Worm (Caenorhabditis elegans) whole organism, mixed stage, embryonic: ENCODE measurements around the gene idh-2.
A peak's percentile ranks its signal among the peaks of the same experiment; 100 is the strongest.

Source experiments
- bed-3 ChIP-seq: fragments of 200-800 bp; sonication (Bioruptor generic); optimal IDR thresholded peaks from 3 replicates; lab custom pipeline; 2018; ENCODE audit warnings: mild to moderate bottlenecking, missing genetic modification characterization, moderate library complexity, missing compliant biosample characterization
- blmp-1 ChIP-seq: fragments of 150-350 bp; optimal IDR thresholded peaks from 2 replicates; lab custom pipeline; 2014; ENCODE audit warnings: missing biosample characterization, missing genetic modification characterization
- ceh-39 ChIP-seq: fragments of 150-350 bp; optimal IDR thresholded peaks from 2 replicates; lab custom pipeline; 2014; ENCODE audit warnings: missing biosample characterization, missing genetic modification characterization
- ceh-43 ChIP-seq: fragments of 200-800 bp; sonication (Bioruptor generic); optimal IDR thresholded peaks from 2 replicates; lab custom pipeline; 2018; ENCODE audit warnings: mild to moderate bottlenecking, missing genetic modification characterization, moderate library complexity, missing compliant biosample characterization
- ceh-83 ChIP-seq: fragments of 200-800 bp; sonication (Bioruptor generic); optimal IDR thresholded peaks from 2 replicates; lab custom pipeline; 2018; ENCODE audit warnings: mild to moderate bottlenecking, missing genetic modification characterization, missing compliant biosample characterization
- ces-1 ChIP-seq: fragments of 150-350 bp; optimal IDR thresholded peaks from 2 replicates; lab custom pipeline; 2014; ENCODE audit warnings: missing biosample characterization, missing genetic modification reagents, missing genetic modification characterization
- cnd-1 ChIP-seq: fragments of 200-800 bp; sonication (Bioruptor generic); optimal IDR thresholded peaks from 2 replicates; lab custom pipeline; 2018; ENCODE audit warnings: mild to moderate bottlenecking, missing genetic modification characterization, missing compliant biosample characterization
- drap-1 ChIP-seq: fragments of 200-800 bp; sonication (Bioruptor generic); optimal IDR thresholded peaks from 3 replicates; lab custom pipeline; 2018; ENCODE audit warnings: mild to moderate bottlenecking, missing genetic modification characterization, missing compliant biosample characterization
- elt-1 ChIP-seq: sonication (generic microtip); optimal IDR thresholded peaks from 2 replicates; lab custom pipeline; 2017; ENCODE audit warnings: missing genetic modification characterization, mild to moderate bottlenecking, missing compliant biosample characterization, antibody characterized with exemption, moderate library complexity, borderline replicate concordance; ENCODE audit not compliant: insufficient read depth
- elt-3 ChIP-seq: fragments of 150-350 bp; optimal IDR thresholded peaks from 2 replicates; lab custom pipeline; 2014; ENCODE audit warnings: missing biosample characterization, missing genetic modification characterization
- flh-1 ChIP-seq: fragments of 200-800 bp; sonication (Bioruptor generic); optimal IDR thresholded peaks from 2 replicates; lab custom pipeline; 2018; ENCODE audit warnings: mild to moderate bottlenecking, missing genetic modification characterization, moderate library complexity, missing compliant biosample characterization
- ham-2 ChIP-seq: fragments of 200-800 bp; sonication (Bioruptor generic); optimal IDR thresholded peaks from 2 replicates; lab custom pipeline; 2018; ENCODE audit warnings: mild to moderate bottlenecking, missing genetic modification characterization, missing compliant biosample characterization
- hlh-1 ChIP-seq: fragments of 150-350 bp; optimal IDR thresholded peaks from 2 replicates; lab custom pipeline; 2014; ENCODE audit warnings: missing biosample characterization, missing genetic modification reagents, missing genetic modification characterization
- lin-13 ChIP-seq: fragments of 150-350 bp; optimal IDR thresholded peaks from 2 replicates; lab custom pipeline; 2014; ENCODE audit warnings: missing biosample characterization, missing genetic modification characterization
- lin-32 ChIP-seq: fragments of 200-800 bp; sonication (Bioruptor generic); optimal IDR thresholded peaks from 2 replicates; lab custom pipeline; 2018; ENCODE audit warnings: mild to moderate bottlenecking, missing genetic modification characterization, missing compliant biosample characterization
- lsy-2 ChIP-seq: fragments of 150-350 bp; optimal IDR thresholded peaks from 2 replicates; lab custom pipeline; 2014; ENCODE audit warnings: missing biosample characterization, missing genetic modification characterization
- mab-5 ChIP-seq: fragments of 150-350 bp; optimal IDR thresholded peaks from 2 replicates; lab custom pipeline; 2014; ENCODE audit warnings: missing biosample characterization, missing genetic modification characterization
- mep-1 ChIP-seq: fragments of 150-350 bp; optimal IDR thresholded peaks from 2 replicates; lab custom pipeline; 2017; ENCODE audit warnings: missing biosample characterization, missing genetic modification reagents, missing genetic modification characterization, inconsistent platforms
- mls-2 ChIP-seq: sonication (generic microtip); optimal IDR thresholded peaks from 2 replicates; lab custom pipeline; 2016; ENCODE audit warnings: mild to moderate bottlenecking, missing genetic modification characterization, moderate library complexity, missing compliant biosample characterization
- nhr-12 ChIP-seq: fragments of 150-350 bp; optimal IDR thresholded peaks from 2 replicates; lab custom pipeline; 2014; ENCODE audit warnings: missing biosample characterization, missing genetic modification characterization
- nhr-2 ChIP-seq: fragments of 150-350 bp; optimal IDR thresholded peaks from 2 replicates; lab custom pipeline; 2014; ENCODE audit warnings: missing biosample characterization, missing genetic modification characterization
- nhr-237 ChIP-seq: fragments of 150-350 bp; optimal IDR thresholded peaks from 2 replicates; lab custom pipeline; 2014; ENCODE audit warnings: missing biosample characterization, missing genetic modification characterization
- nhr-28 ChIP-seq: fragments of 150-350 bp; optimal IDR thresholded peaks from 2 replicates; lab custom pipeline; 2014; ENCODE audit warnings: missing biosample characterization, missing genetic modification characterization
- nhr-76 ChIP-seq: sonication (generic microtip); optimal IDR thresholded peaks from 2 replicates; lab custom pipeline; 2017; ENCODE audit warnings: missing biosample characterization, missing genetic modification characterization
- pha-4 ChIP-seq: fragments of 150-350 bp; optimal IDR thresholded peaks from 2 replicates; lab custom pipeline; 2018; ENCODE audit warnings: missing biosample characterization, missing genetic modification reagents, missing genetic modification characterization
- sem-2 ChIP-seq: fragments of 200-800 bp; sonication (Bioruptor generic); optimal IDR thresholded peaks from 2 replicates; lab custom pipeline; 2018; ENCODE audit warnings: mild to moderate bottlenecking, missing genetic modification characterization, missing compliant biosample characterization
- snpc-4 ChIP-seq: fragments of 150-350 bp; optimal IDR thresholded peaks from 2 replicates; lab custom pipeline; 2014; ENCODE audit warnings: missing biosample characterization, missing genetic modification characterization
- sptf-1 ChIP-seq: sonication (generic microtip); optimal IDR thresholded peaks from 2 replicates; lab custom pipeline; 2017; ENCODE audit warnings: mild to moderate bottlenecking, missing genetic modification characterization, moderate library complexity, missing compliant biosample characterization
- tbx-8 ChIP-seq: fragments of 200-800 bp; sonication (Bioruptor generic); optimal IDR thresholded peaks from 2 replicates; lab custom pipeline; 2018; ENCODE audit warnings: mild to moderate bottlenecking, missing genetic modification characterization, moderate library complexity, missing compliant biosample characterization
- unc-120 ChIP-seq: sonication (generic microtip); optimal IDR thresholded peaks from 2 replicates; lab custom pipeline; 2017; ENCODE audit warnings: missing genetic modification characterization, missing compliant biosample characterization; ENCODE audit not compliant: poor library complexity, severe bottlenecking
- unc-39 ChIP-seq: fragments of 150-350 bp; optimal IDR thresholded peaks from 2 replicates; lab custom pipeline; 2014; ENCODE audit warnings: missing biosample characterization, missing genetic modification characterization
- unc-62 ChIP-seq: fragments of 150-350 bp; optimal IDR thresholded peaks from 2 replicates; lab custom pipeline; 2014; ENCODE audit warnings: missing biosample characterization, missing genetic modification reagents, missing genetic modification characterization
- zip-8 ChIP-seq: fragments of 150-350 bp; optimal IDR thresholded peaks from 2 replicates; lab custom pipeline; 2014; ENCODE audit warnings: missing biosample characterization, missing genetic modification characterization
- ztf-11 ChIP-seq: fragments of 150-350 bp; optimal IDR thresholded peaks from 2 replicates; lab custom pipeline; 2014; ENCODE audit warnings: missing biosample characterization, missing genetic modification characterization

Gene idh-2

DNA sequence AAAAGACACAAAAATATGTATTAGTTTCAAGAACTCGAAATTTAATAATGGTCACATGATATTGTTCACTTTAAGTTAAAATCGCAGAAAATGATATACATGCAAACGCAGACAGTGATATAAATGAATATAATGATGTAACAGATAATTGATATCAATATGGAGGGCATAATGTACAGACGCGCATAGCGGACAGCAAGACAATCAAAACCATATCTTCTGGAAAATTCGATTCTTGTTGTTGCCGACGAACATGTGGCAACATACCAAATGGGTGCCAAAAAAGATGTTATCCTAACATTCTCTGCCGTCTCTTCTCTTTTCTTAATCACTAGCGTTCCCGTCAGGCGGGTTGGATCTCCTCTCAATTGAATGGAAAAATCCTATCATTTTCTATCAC, 25.4 kb upstream of the idh-2 start:
- peak; percentile 29 for TF ChIP-seq elt-1
- TF ChIP-seq unc-62 = peak; percentile 26
- TF ChIP-seq unc-120 = peak; percentile 20
- TF ChIP-seq blmp-1 (tag; lab: Kevin White, UChicago) = no peak
- no peak for TF ChIP-seq tbx-8 (GFP tag; lab: Kevin White, UChicago)
- TF ChIP-seq, all 35 proteins: peak for 3

DNA sequence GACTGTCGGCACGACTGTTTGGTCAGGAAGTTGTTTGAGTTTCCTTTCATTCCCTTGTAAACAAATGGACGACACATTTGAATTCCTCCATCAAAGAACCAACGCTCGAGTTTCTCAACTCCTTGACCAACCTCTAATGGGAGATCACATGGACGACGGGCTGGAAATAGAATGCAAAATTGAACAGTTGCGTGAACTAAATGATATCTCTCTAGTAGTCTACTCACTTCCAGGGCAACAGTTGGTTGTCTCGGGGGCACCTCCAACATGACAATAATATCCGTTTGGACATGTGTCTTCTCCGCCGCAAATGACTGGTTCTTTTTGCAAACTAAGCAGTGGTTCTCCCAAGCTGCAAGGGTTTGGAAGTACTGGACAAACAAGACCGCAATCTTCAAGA, 22.1 kb upstream of the idh-2 start:
- TF ChIP-seq hlh-1 (peak; percentile 90), sptf-1 (no peak)

DNA sequence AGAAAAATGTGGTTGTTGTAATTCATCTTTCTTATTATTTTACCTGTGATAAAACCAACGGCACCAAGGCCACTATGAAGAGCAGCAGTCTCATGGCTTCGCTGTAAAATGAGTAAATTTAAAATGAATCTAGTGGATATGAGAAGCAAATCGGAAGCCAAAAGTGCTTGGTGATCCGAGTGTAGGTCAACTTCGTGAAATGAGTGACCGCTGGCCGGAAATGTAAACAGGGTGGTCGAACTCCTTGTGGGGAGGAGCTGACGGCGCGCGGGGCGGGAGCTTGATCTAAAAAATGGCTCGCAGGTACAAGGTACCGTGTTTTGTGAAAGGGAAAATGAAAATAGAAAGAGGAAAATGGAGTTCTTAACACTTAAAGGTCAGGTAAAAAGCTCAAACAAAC, 19.1 kb upstream of the idh-2 start, which contains the start of gene C34F6.1:
TSS of gene C34F6.1 (minus strand) at position 101 of the 400 bp plus-strand sequence.
- TF ChIP-seq ces-1 = no peak
- TF ChIP-seq bed-3 (GFP tag; lab: Kevin White, UChicago) = no peak
- no peak for TF ChIP-seq nhr-28 (tag; lab: Kevin White, UChicago)
- TF ChIP-seq elt-3 (tag; lab: Kevin White, UChicago) = no peak
- no peak for TF ChIP-seq nhr-2 (tag; lab: Kevin White, UChicago)
- no peak for TF ChIP-seq pha-4
- TF ChIP-seq snpc-4 (tag; lab: Kevin White, UChicago) = no peak
- no peak for TF ChIP-seq drap-1 (GFP tag; lab: Kevin White, UChicago)
- TF ChIP-seq mep-1 (tag; lab: Kevin White, UChicago) = no peak
- no peak for TF ChIP-seq flh-1 (GFP tag; lab: Kevin White, UChicago)
- TF ChIP-seq sem-2 (GFP tag; lab: Kevin White, UChicago) = no peak
- TF ChIP-seq hlh-1 = no peak
- TF ChIP-seq mab-5 = no peak
- TF ChIP-seq tbx-8 (GFP tag; lab: Kevin White, UChicago) = no peak
- TF ChIP-seq unc-39 (tag; lab: Kevin White, UChicago) = no peak
- no peak for TF ChIP-seq mls-2 (tag; lab: Kevin White, UChicago)
- TF ChIP-seq nhr-12 (tag; lab: Kevin White, UChicago) = no peak
- no peak for TF ChIP-seq cnd-1 (tag; lab: Kevin White, UChicago)

DNA sequence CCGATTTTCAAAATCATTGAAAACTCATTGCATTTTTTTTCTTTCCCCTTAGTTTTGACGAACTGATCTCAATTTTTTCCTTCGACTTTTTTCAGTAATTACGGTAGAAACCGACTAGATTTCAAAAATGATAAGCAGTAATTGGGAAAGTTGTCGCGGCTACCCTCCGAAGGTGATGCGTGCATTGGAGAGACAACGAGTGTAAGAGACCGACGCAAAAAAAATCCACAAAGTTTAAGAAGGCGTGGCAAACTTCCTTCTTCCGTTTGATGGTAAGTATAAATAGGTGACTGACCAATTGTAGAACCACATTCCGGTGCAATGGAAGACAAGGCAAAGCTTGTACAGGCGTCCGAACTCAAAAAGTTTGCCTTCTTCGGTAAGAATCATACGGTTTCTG, 16.6 kb upstream of the idh-2 start, which contains the start of gene col-178:
TSS of gene col-178 (plus strand) at position 301 of the 400 bp plus-strand sequence.
- TF ChIP-seq nhr-28 (tag; lab: Kevin White, UChicago) (no peak), tbx-8 (GFP tag; lab: Kevin White, UChicago) (no peak), ceh-83 (no peak), hlh-1 (no peak), nhr-76 (tag; lab: Kevin White, UChicago) (no peak)

DNA sequence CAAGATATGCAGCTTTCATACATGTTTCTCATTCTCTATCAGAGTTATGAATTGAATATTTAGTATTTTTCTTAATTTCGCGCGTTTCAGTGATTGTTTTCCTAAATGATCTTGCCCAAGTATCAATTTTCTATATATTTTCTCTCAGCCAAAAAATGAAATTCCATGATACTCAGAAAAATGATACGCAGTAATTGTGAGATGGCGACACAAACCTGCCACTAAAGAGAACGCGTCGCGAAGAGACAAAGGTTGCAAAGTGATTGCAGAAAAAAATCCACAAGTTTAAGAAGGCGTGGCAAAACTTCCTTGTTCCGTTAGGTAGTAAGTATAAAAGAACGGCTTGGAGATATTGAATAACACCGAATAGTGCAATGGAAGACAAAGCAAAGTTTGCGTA, 14.6 kb upstream of the idh-2 start, which contains the start of gene col-179:
TSS of gene col-179 (plus strand) at position 301 of the 400 bp plus-strand sequence.
- no peak for TF ChIP-seq unc-120
- TF ChIP-seq ceh-83 = no peak
- no peak for TF ChIP-seq unc-62
- no peak for TF ChIP-seq elt-1
- TF ChIP-seq hlh-1 = no peak
- no peak for TF ChIP-seq cnd-1 (tag; lab: Kevin White, UChicago)
- TF ChIP-seq blmp-1 (tag; lab: Kevin White, UChicago) = no peak
- no peak for TF ChIP-seq sptf-1
- TF ChIP-seq nhr-2 (tag; lab: Kevin White, UChicago) = no peak
- no peak for TF ChIP-seq ceh-43

DNA sequence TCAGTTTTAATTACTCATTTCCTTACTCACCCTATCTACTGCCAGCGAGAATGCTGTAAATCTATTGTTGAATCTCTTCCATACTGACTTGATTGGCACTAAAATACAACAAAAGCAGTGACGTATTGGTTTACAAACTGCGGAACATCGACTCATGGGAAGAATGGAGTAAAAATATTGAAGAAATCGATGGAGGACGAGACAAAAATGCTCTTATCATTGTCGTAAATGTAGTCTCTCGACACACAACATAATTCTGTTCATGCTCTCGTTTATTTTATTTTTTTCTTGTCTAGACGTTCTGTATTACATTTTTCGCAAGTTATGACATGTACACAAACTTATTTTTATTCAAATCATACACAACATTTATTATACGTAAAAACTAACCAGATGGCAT, 12.0 kb upstream of the idh-2 start, which contains the start of gene C34F6.11:
TSS of gene C34F6.11 (minus strand) at position 160 of the 400 bp plus-strand sequence.
- TF ChIP-seq ztf-11 (tag; lab: Kevin White, UChicago) (no peak), nhr-237 (tag; lab: Kevin White, UChicago) (no peak), hlh-1 (no peak), lin-32 (GFP tag; lab: Kevin White, UChicago) (no peak)

DNA sequence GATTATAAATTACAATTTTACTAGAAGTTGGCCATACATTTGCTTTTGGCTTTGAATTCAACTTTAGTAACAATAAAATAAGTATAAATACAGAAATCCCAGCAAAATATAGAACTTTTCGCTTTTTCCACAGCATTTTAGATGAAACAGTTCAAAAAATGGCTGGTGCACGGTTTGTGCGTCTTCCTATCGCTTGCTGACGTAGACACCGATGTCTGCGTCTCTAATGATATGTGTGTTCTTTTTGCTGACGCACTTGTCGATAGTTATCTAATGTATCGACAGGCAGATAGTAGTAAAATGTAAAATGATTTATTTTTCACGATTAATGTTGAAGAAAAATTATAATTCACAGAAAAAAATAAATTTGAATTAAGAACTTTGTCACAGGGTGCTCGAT, 8.8 kb upstream of the idh-2 start, which contains the start of gene hst-2:
TSS of gene hst-2 (minus strand) at position 203 of the 400 bp plus-strand sequence.
- TF ChIP-seq cnd-1 (tag; lab: Kevin White, UChicago) (peak; percentile 25), ztf-11 (tag; lab: Kevin White, UChicago) (no peak), elt-3 (tag; lab: Kevin White, UChicago) (peak; percentile 2), drap-1 (GFP tag; lab: Kevin White, UChicago) (peak; percentile 27), ceh-39 (tag; lab: Kevin White, UChicago) (peak; percentile 59), nhr-237 (tag; lab: Kevin White, UChicago) (peak; percentile 43), nhr-12 (tag; lab: Kevin White, UChicago) (no peak), sptf-1 (peak; percentile 50), lin-32 (GFP tag; lab: Kevin White, UChicago) (no peak), flh-1 (GFP tag; lab: Kevin White, UChicago) (no peak), mls-2 (tag; lab: Kevin White, UChicago) (peak; percentile 10), ceh-43 (no peak), nhr-2 (tag; lab: Kevin White, UChicago) (peak; percentile 55), ces-1 (peak; percentile 52), unc-39 (tag; lab: Kevin White, UChicago) (no peak), nhr-28 (tag; lab: Kevin White, UChicago) (no peak), mep-1 (tag; lab: Kevin White, UChicago) (peak; percentile 89), nhr-76 (tag; lab: Kevin White, UChicago) (no peak), pha-4 (peak; percentile 59), tbx-8 (GFP tag; lab: Kevin White, UChicago) (no peak), blmp-1 (tag; lab: Kevin White, UChicago) (peak; percentile 14), ham-2 (GFP tag; lab: Kevin White, UChicago) (no peak), lsy-2 (tag; lab: Kevin White, UChicago) (peak; percentile 20), zip-8 (no peak), bed-3 (GFP tag; lab: Kevin White, UChicago) (peak; percentile 2), elt-1 (no peak), unc-62 (peak; percentile 48), mab-5 (no peak), lin-13 (peak; percentile 64)
